Worm (Caenorhabditis elegans): Measurements from ENCODE around the gene F35A5.8.

Gene F35A5.8

ce11 chrX:3768717-3769116 lies 34.5 kb downstream of the F35A5.8 start, which contains the start of gene F47B7.5:
TSS of gene F47B7.5 (minus strand) at chrX:3768817.
- TF ChIP-seq ahr-1 (tag; optimal IDR thresholded peaks at IDR 0.05) (no peak), mec-3 (tag; optimal IDR thresholded peaks at IDR 0.05; ENCODE audit: borderline replicate concordance) (no peak), unc-86 (tag; optimal IDR thresholded peaks at IDR 0.05) (no peak), pha-4 (tag; optimal IDR thresholded peaks at IDR 0.05) (no peak), ceh-6 (GFP tag; optimal IDR thresholded peaks at IDR 0.05) (no peak), pax-1 (tag; optimal IDR thresholded peaks at IDR 0.05) (no peak), zip-5 (tag; optimal IDR thresholded peaks at IDR 0.05) (no peak), unc-42 (tag; optimal IDR thresholded peaks at IDR 0.05) (no peak)

- TF ChIP-seq Y22D7AL.16 (tag; optimal IDR thresholded peaks at IDR 0.05), result no peak
- TF ChIP-seq ceh-6 (GFP tag; optimal IDR thresholded peaks at IDR 0.05), result no peak
- TF ChIP-seq ama-1 (optimal IDR thresholded peaks at IDR 0.05), result no peak
- no peak for TF ChIP-seq hlh-30 (tag; optimal IDR thresholded peaks at IDR 0.05; ENCODE audit: insufficient read depth)
- no peak for TF ChIP-seq nhr-232 (tag; optimal IDR thresholded peaks at IDR 0.05)
Observed at ce11 chrX:3766552-3766951, 36.7 kb downstream of the F35A5.8 start, which contains the start of gene F47B7.4. TSS of gene F47B7.4 (minus strand) at chrX:3766652.

ce11 chrX:3764295-3764694 lies 39.0 kb downstream of the F35A5.8 start, which contains the start of gene F47B7.3:
TSS of gene F47B7.3 (minus strand) at chrX:3764395.
- TF ChIP-seq ceh-24 (tag; optimal IDR thresholded peaks at IDR 0.05) (no peak), pha-4 (tag; optimal IDR thresholded peaks at IDR 0.05) (no peak), nfya-1 (tag; optimal IDR thresholded peaks at IDR 0.05) (no peak), unc-3 (GFP tag; conservative IDR thresholded peaks at IDR 0.05) (no peak), unc-3 (tag; optimal IDR thresholded peaks at IDR 0.05) (no peak), sox-4 (tag; optimal IDR thresholded peaks at IDR 0.05) (no peak), ets-4 (tag; optimal IDR thresholded peaks at IDR 0.05) (no peak), ceh-14 (tag; optimal IDR thresholded peaks at IDR 0.05) (no peak), ceh-2 (tag; optimal IDR thresholded peaks at IDR 0.05) (no peak), hlh-6 (tag; optimal IDR thresholded peaks at IDR 0.05) (no peak), pat-9 (tag; optimal IDR thresholded peaks at IDR 0.05) (no peak), elt-2 (tag; optimal IDR thresholded peaks at IDR 0.05) (no peak), ref-2 (tag; optimal IDR thresholded peaks at IDR 0.05) (no peak), F13H6.1 (tag; optimal IDR thresholded peaks at IDR 0.05) (no peak), madf-2 (tag; optimal IDR thresholded peaks at IDR 0.05) (no peak), gmeb-2 (tag; optimal IDR thresholded peaks at IDR 0.05) (no peak), ahr-1 (tag; optimal IDR thresholded peaks at IDR 0.05) (no peak), unc-42 (tag; optimal IDR thresholded peaks at IDR 0.05) (no peak), ceh-45 (GFP tag; IDR thresholded peaks at IDR 0.05) (no peak), sox-2 (GFP tag; IDR thresholded peaks at IDR 0.05) (no peak), ttx-3 (tag; optimal IDR thresholded peaks at IDR 0.05) (no peak)

- TF ChIP-seq lim-6 (tag; optimal IDR thresholded peaks at IDR 0.05), result no peak
- TF ChIP-seq gmeb-2 (tag; optimal IDR thresholded peaks at IDR 0.05), result no peak
- no peak for TF ChIP-seq nhr-11 (tag; optimal IDR thresholded peaks at IDR 0.05)
- TF ChIP-seq ceh-30 (tag; optimal IDR thresholded peaks at IDR 0.05), result no peak
Observed at ce11 chrX:3762410-3762809, 40.9 kb downstream of the F35A5.8 start, which contains the start of gene T14G12.11. TSS of gene T14G12.11 (minus strand) at chrX:3762547.

ce11 chrX:3759820-3760219 lies 43.4 kb downstream of the F35A5.8 start:
- TF ChIP-seq Y22D7AL.16 (tag; optimal IDR thresholded peaks at IDR 0.05) (no peak), pag-3 (tag; optimal IDR thresholded peaks at IDR 0.05; ENCODE audit: borderline replicate concordance) (no peak), eyg-1 (tag; optimal IDR thresholded peaks at IDR 0.05) (no peak), ceh-31 (tag; optimal IDR thresholded peaks at IDR 0.05) (no peak), unc-42 (tag; optimal IDR thresholded peaks at IDR 0.05) (no peak), madf-2 (tag; optimal IDR thresholded peaks at IDR 0.05) (no peak), che-1 (tag; optimal IDR thresholded peaks at IDR 0.05) (no peak), rnt-1 (tag; optimal IDR thresholded peaks at IDR 0.05) (no peak), hlh-15 (tag; optimal IDR thresholded peaks at IDR 0.05) (no peak), pat-9 (tag; optimal IDR thresholded peaks at IDR 0.05) (no peak), pqm-1 (tag; optimal IDR thresholded peaks at IDR 0.05) (no peak), dve-1 (tag; optimal IDR thresholded peaks at IDR 0.05) (no peak)
